Fruit fly (Drosophila melanogaster) whole organism, prepupa: ENCODE results near the gene ssh.

ENCODE experiments used
- Eip93F ChIP-seq: fragments of 200-800 bp; sonication (Bioruptor generic); optimal IDR thresholded peaks from 2 replicates; lab custom pipeline; 2016; ENCODE audit warnings: missing biosample characterization, mild to moderate bottlenecking, missing genetic modification characterization
- net ChIP-seq: fragments of 200-800 bp; sonication (Bioruptor generic); optimal IDR thresholded peaks from 3 replicates; lab custom pipeline; 2016; ENCODE audit warnings: missing biosample characterization, missing genetic modification characterization

dm6 chr3R:24934542-24934941 lies 10.2 kb downstream of the ssh start:
- TF ChIP-seq Eip93F, result no peak
- TF ChIP-seq net (GFP tag; lab: Kevin White, UChicago), result no peak
